Worm (Caenorhabditis elegans): ENCODE measurements around the gene str-253.

Gene str-253

DNA sequence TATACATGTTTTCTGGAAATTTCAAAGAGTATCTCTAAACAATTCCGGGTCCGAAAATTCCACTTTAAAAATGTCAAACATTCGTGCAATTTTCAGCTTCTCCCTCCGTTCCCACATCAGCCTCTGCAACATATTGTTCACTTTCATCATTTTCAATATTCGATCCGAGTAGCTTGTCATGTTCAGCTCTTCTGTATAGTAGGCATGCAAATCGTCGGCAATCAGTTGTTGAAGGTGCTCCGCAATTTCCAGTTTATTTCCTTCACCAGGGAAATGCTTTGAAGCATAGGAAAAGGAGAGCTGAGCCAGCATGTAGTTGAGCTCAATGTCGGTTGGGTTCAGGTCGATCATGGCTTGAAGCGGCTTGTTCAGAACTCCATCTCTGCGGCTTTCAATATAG, 10.5 kb upstream of the str-253 start:
- TF ChIP-seq ccch-3 (GFP tag; optimal IDR thresholded peaks at IDR 0.05), result no peak
- TF ChIP-seq nfya-1 (tag; optimal IDR thresholded peaks at IDR 0.05; ENCODE audit: borderline replicate concordance, insufficient read depth), result no peak
- no peak for TF ChIP-seq sdz-38 (tag; optimal IDR thresholded peaks at IDR 0.05)
- no peak for TF ChIP-seq zim-3 (tag; optimal IDR thresholded peaks at IDR 0.05)
- no peak for TF ChIP-seq D2030.7 (GFP tag; IDR thresholded peaks at IDR 0.05)
- TF ChIP-seq lin-40 (tag; optimal IDR thresholded peaks at IDR 0.05), result no peak
- TF ChIP-seq ceh-27 (GFP tag; optimal IDR thresholded peaks at IDR 0.05), result no peak
- TF ChIP-seq Y53F4B.3 (GFP tag; IDR thresholded peaks at IDR 0.05), result no peak
- no peak for TF ChIP-seq tlf-1 (GFP tag; optimal IDR thresholded peaks at IDR 0.05)
- TF ChIP-seq snpc-1.3 (tag; optimal IDR thresholded peaks at IDR 0.05; ENCODE audit: insufficient read depth), result no peak
- TF ChIP-seq ekl-4 (GFP tag; IDR thresholded peaks at IDR 0.05), result no peak
- no peak for TF ChIP-seq mes-4 (tag; optimal IDR thresholded peaks at IDR 0.05)

DNA sequence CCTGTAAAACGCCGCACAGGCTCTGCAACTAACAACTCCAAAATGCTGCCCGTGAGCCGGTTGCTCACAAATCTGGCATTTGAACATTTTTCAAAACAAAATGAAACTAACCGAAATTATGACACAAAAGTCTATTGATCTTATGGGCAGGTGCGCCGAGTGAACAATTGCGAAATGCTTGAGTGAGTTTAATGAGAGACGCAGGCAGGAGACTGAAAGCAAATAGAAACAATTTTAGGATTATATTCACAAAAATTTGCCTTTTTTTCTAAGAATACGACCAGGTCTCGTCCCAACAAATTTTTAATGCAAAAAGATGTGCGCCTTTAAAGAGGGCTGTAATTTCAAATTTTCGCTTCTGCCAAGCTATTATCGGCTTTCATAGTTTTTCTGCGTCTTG, 10.1 kb upstream of the str-253 start, which contains the start of gene nhr-183:
Gene nhr-183, minus strand, starts transcription at position 180 of the 400 bp plus-strand sequence.
- no peak for TF ChIP-seq nfya-1 (tag; optimal IDR thresholded peaks at IDR 0.05; ENCODE audit: borderline replicate concordance, insufficient read depth)
- peak; percentile 69; the same call in 1 of the 2 replicates for TF ChIP-seq cebp-1 (GFP tag; IDR thresholded peaks at IDR 0.05)
- TF ChIP-seq cebp-1 (tag; optimal IDR thresholded peaks at IDR 0.05), result peak; percentile 90
- no peak for TF ChIP-seq rpc-1 (optimal IDR thresholded peaks at IDR 0.05)
- TF ChIP-seq rpc-1 (tag; optimal IDR thresholded peaks at IDR 0.05), result no peak

DNA sequence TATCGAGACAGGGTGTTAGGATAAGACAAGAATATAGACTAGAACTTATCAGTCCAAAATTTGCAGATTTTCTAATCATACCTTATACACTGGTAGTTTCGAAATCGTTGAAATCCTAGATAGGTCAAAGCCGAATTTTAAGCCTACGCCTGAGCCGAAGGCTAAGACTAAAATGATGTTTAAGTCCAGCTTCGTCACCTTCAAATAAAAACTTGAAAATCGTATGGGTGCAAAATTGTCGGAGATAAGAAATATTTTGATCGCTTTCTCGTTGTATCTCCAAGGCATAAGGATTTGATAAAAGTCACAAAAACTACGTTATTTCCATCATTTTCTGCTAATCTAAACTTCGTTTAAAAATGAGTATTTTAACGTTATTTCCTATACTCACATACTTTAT, 6.3 kb upstream of the str-253 start, which contains the start of gene F41B5.12:
Gene F41B5.12, plus strand, starts transcription at position 301 of the 400 bp plus-strand sequence.
- no peak for TF ChIP-seq Y53G8AR.9 (GFP tag; conservative IDR thresholded peaks at IDR 0.05)
- TF ChIP-seq let-607 (tag; optimal IDR thresholded peaks at IDR 0.05), result no peak
- no peak for TF ChIP-seq tbx-9 (tag; optimal IDR thresholded peaks at IDR 0.05; ENCODE audit: borderline replicate concordance)
- TF ChIP-seq B0019.2 (GFP tag; conservative IDR thresholded peaks at IDR 0.05), result no peak
- TF ChIP-seq F10E7.11 (tag; optimal IDR thresholded peaks at IDR 0.05), result no peak
- no peak for TF ChIP-seq F49E8.2 (tag; optimal IDR thresholded peaks at IDR 0.05; ENCODE audit: insufficient read depth)
- TF ChIP-seq snpc-1.3 (tag; optimal IDR thresholded peaks at IDR 0.05; ENCODE audit: insufficient read depth), result no peak
- TF ChIP-seq ztf-28 (GFP tag; IDR thresholded peaks at IDR 0.05), result no peak
- TF ChIP-seq sdz-38 (tag; optimal IDR thresholded peaks at IDR 0.05), result no peak
- no peak for TF ChIP-seq gei-17 (GFP tag; optimal IDR thresholded peaks at IDR 0.05)
- TF ChIP-seq C06A6.2 (GFP tag; conservative IDR thresholded peaks at IDR 0.05), result no peak
- no peak for TF ChIP-seq hrde-1 (tag; optimal IDR thresholded peaks at IDR 0.05; ENCODE audit: borderline replicate concordance)

DNA sequence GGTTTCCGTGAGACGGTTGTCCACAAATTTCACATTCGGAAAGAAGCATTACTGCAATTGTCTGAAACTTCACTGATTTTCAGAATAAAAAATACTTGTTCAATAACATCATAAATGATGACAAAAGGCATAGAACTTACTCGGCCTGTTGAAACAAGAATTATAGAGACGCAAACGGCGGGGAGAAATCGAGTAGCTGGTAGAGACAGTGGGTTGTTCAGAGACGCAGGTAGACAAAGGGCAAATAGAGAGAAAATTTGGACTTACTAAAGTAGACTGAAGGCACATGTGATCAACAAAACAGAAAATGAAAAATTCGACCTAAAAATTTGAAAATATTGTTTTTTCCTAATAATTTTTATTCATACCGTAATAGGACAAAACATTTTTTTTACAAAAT, 5.3 kb upstream of the str-253 start, which contains the start of gene nhr-182:
Gene nhr-182, minus strand, starts transcription at position 178 of the 400 bp plus-strand sequence.
- no peak for TF ChIP-seq D2030.7 (GFP tag; IDR thresholded peaks at IDR 0.05)
- TF ChIP-seq hmg-1.2 (GFP tag; IDR thresholded peaks at IDR 0.05), result peak; percentile 76; the same call in 1 of the 2 replicates
- TF ChIP-seq attf-5 (GFP tag; optimal IDR thresholded peaks at IDR 0.05), result peak; percentile 2
- TF ChIP-seq cebp-1 (GFP tag; IDR thresholded peaks at IDR 0.05), result no peak
- TF ChIP-seq cebp-1 (tag; optimal IDR thresholded peaks at IDR 0.05), result peak; percentile 3
- peak; percentile 14 for TF ChIP-seq nhr-80 (tag; optimal IDR thresholded peaks at IDR 0.05)

DNA sequence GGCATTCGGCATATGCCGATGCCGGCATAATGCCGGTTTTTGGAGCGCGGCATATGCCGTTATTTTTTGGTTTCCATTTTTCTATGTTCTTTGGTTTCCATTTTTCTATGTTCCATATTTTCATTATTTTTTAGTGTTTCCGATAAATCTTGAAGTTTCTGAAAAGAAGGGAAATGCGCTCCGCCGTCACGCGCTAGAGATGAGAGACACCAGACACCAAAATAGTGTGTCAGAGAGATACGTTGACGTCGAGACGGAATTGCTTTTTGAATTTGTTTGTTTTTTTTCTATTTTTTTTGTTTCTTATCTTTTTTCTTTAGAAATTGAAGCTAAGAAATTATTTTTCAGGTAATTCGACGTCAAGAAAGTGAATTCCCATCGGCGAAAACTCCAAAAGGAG, 788 bp upstream of the str-253 start, which contains the start of gene F41B5.1:
Gene F41B5.1, plus strand, starts transcription at position 343 of the 400 bp plus-strand sequence.
- 0 out of 2 replicates have a peak, but pooled peaks have one; percentile 10 for TF ChIP-seq mcd-1 (GFP tag; IDR thresholded peaks at IDR 0.05)
- TF ChIP-seq hmg-1.2 (GFP tag; IDR thresholded peaks at IDR 0.05), result peak; percentile 85

Measured in whole organism, young adult.